Fruit fly (Drosophila melanogaster): Measurements from ENCODE around the gene CG14624.
A peak's percentile ranks its signal among the peaks of the same experiment; 100 is the strongest.

The CG14624 gene

DNA sequence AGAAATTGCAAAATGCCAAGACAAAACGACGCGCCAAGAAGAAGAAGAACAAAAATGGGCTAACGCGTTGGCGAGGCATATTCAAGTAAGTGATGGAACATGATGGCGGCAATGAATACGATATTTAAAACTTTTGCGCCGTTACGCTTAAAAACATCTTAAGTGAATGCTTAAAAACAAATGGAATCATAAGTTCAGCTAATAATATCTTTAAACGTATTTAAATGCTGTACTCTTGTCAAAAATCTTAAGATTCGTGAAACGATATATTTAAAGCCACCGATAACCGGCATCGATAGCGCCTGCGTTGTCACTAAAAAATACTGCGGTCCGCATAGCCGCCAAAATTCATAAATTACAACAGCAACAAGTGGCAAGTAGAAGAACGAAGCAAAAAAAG is 33.3 kb downstream of the CG14624 start, which contains the start of gene CG11403:
CG11403 (minus strand) TSS at position 53 of the 400 bp plus-strand sequence.
- TF ChIP-seq sens (GFP tag): peak; percentile 87
- no peak for TF ChIP-seq CG12236 (GFP tag; optimal IDR thresholded peaks at IDR 0.05)
- TF ChIP-seq CoRest (tag; optimal IDR thresholded peaks at IDR 0.05): peak; percentile 57
- TF ChIP-seq CG15514 (GFP tag; optimal IDR thresholded peaks at IDR 0.05): peak; percentile 49
- peak; percentile 83 for TF ChIP-seq CG2129 (GFP tag; IDR thresholded peaks at IDR 0.05; ENCODE audit: partially characterized antibody)
- TF ChIP-seq grau (tag; optimal IDR thresholded peaks at IDR 0.05): peak; percentile 14
- TF ChIP-seq GATAe (GFP tag; conservative IDR thresholded peaks at IDR 0.05): no peak
- no peak for TF ChIP-seq cg (GFP tag; optimal IDR thresholded peaks at IDR 0.05)
- TF ChIP-seq CG17829 (tag; optimal IDR thresholded peaks at IDR 0.05): peak; percentile 22
- peak; percentile 63 for TF ChIP-seq trem (tag; optimal IDR thresholded peaks at IDR 0.05)
- TF ChIP-seq shn (GFP tag; optimal IDR thresholded peaks at IDR 0.05): no peak
- no peak for TF ChIP-seq CG4730 (GFP tag; IDR thresholded peaks at IDR 0.05)
- TF ChIP-seq CG5953 (GFP tag; IDR thresholded peaks at IDR 0.05): no peak
- peak; percentile 49 for TF ChIP-seq Ets65A (GFP tag)
- TF ChIP-seq Ets97D (GFP tag; optimal IDR thresholded peaks at IDR 0.05): peak; percentile 58
- peak; percentile 45 for TF ChIP-seq stwl (tag; optimal IDR thresholded peaks at IDR 0.05)
- no peak for TF ChIP-seq CG2889 (GFP tag; IDR thresholded peaks at IDR 0.05)
- TF ChIP-seq her (GFP tag; optimal IDR thresholded peaks at IDR 0.05): peak; percentile 25
- no peak for TF ChIP-seq CG6654 (GFP tag; optimal IDR thresholded peaks at IDR 0.05)
- peak; percentile 81; the same call in 2 of the 3 replicates for TF ChIP-seq CG11560 (tag; IDR thresholded peaks at IDR 0.05)
- TF ChIP-seq CG10462 (GFP tag; optimal IDR thresholded peaks at IDR 0.05): no peak
- TF ChIP-seq CG30431 (GFP tag; optimal IDR thresholded peaks at IDR 0.05): no peak
- no peak for TF ChIP-seq CG14014 (GFP tag; IDR thresholded peaks at IDR 0.05)
- peak; percentile 55 for TF ChIP-seq bbx (GFP tag; IDR thresholded peaks at IDR 0.05; ENCODE audit: partially characterized antibody)
- no peak for TF ChIP-seq CG7556 (GFP tag; optimal IDR thresholded peaks at IDR 0.05)
- peak; percentile 22 for TF ChIP-seq CG2120 (GFP tag; optimal IDR thresholded peaks at IDR 0.05)
- no peak for TF ChIP-seq gcm (GFP tag; optimal IDR thresholded peaks at IDR 0.05)
- TF ChIP-seq CG10267 (tag; optimal IDR thresholded peaks at IDR 0.05): peak; percentile 20
- TF ChIP-seq sna (GFP tag; IDR thresholded peaks at IDR 0.05; ENCODE audit: partially characterized antibody): peak; percentile 85
- no peak for TF ChIP-seq bigmax (GFP tag; optimal IDR thresholded peaks at IDR 0.05)
- TF ChIP-seq CG18262 (tag; optimal IDR thresholded peaks at IDR 0.05): peak; percentile 13
- TF ChIP-seq tup (GFP tag; optimal IDR thresholded peaks at IDR 0.05): no peak
- TF ChIP-seq Dip3 (GFP tag; optimal IDR thresholded peaks at IDR 0.05): peak; percentile 36
- TF ChIP-seq Dek (tag; optimal IDR thresholded peaks at IDR 0.05): no peak
- no peak for TF ChIP-seq Oaz (GFP tag; IDR thresholded peaks at IDR 0.05)
- TF ChIP-seq Hsf (GFP tag; optimal IDR thresholded peaks at IDR 0.05): peak; percentile 32
- peak; percentile 7 for TF ChIP-seq Hmr (GFP tag; optimal IDR thresholded peaks at IDR 0.05)
- TF ChIP-seq dpn (GFP tag; optimal IDR thresholded peaks at IDR 0.05): peak in 1 of 2 experiments; percentile 2
- no peak for TF ChIP-seq Meics (GFP tag; optimal IDR thresholded peaks at IDR 0.05)
- peak; percentile 79 for TF ChIP-seq vnd (GFP tag; IDR thresholded peaks at IDR 0.05; ENCODE audit: partially characterized antibody)
- peak; percentile 86 for TF ChIP-seq CG2116 (GFP tag; optimal IDR thresholded peaks at IDR 0.05)
- TF ChIP-seq crp (GFP tag; optimal IDR thresholded peaks at IDR 0.05): no peak
- TF ChIP-seq ERR (GFP tag; optimal IDR thresholded peaks at IDR 0.05): no peak
- TF ChIP-seq Bteb2 (GFP tag; optimal IDR thresholded peaks at IDR 0.05): no peak
- peak; percentile 85 for TF ChIP-seq Med (GFP tag)
- TF ChIP-seq hkb (optimal IDR thresholded peaks at IDR 0.05): peak; percentile 74
- TF ChIP-seq hkb (GFP tag; IDR thresholded peaks at IDR 0.05): no peak
- no peak for TF ChIP-seq ham (GFP tag; IDR thresholded peaks at IDR 0.05)
- no peak for TF ChIP-seq CG1792 (GFP tag; optimal IDR thresholded peaks at IDR 0.05)
- TF ChIP-seq CG9797 (GFP tag; optimal IDR thresholded peaks at IDR 0.05): peak; percentile 80
- TF ChIP-seq ttk (GFP tag; IDR thresholded peaks at IDR 0.05): no peak
- TF ChIP-seq dm (GFP tag; optimal IDR thresholded peaks at IDR 0.05): peak; percentile 19
